Fruit fly (Drosophila melanogaster) whole organism, embryonic: ENCODE data around the gene Ccn.
A peak's percentile ranks its signal among the peaks of the same experiment; 100 is the strongest.

ENCODE experiments used
- Atf6 ChIP-seq: fragments of 200-800 bp; sonication (Bioruptor generic); IDR thresholded peaks from 2 replicates; pipeline ENCODE4 v1.3.6; 2022; ENCODE audit warnings: missing biosample characterization, missing genetic modification characterization
- Blimp-1 ChIP-seq: fragments of 200-800 bp; sonication (Bioruptor generic); optimal IDR thresholded peaks from 3 replicates; lab custom pipeline; 2018; ENCODE audit warnings: missing biosample characterization, missing genetic modification characterization, mild to moderate bottlenecking, moderate library complexity, missing genetic modification reagents
- CG10209 ChIP-seq: fragments of 200-800 bp; sonication (Bioruptor generic); optimal IDR thresholded peaks from 3 replicates; lab custom pipeline; 2017; ENCODE audit warnings: missing biosample characterization, mild to moderate bottlenecking, missing genetic modification characterization, missing genetic modification reagents
- CG10321 ChIP-seq: fragments of 200-800 bp; sonication (Bioruptor generic); IDR thresholded peaks from 2 replicates; pipeline ENCODE4 v1.3.6; 2022; ENCODE audit warnings: missing biosample characterization, missing genetic modification characterization
- CG10959 ChIP-seq: fragments of 200-800 bp; sonication (Bioruptor generic); IDR thresholded peaks from 2 replicates; pipeline ENCODE4 v1.3.6; 2022; ENCODE audit warnings: missing biosample characterization, missing genetic modification characterization
- CG12104 ChIP-seq: fragments of 200-800 bp; sonication (Bioruptor generic); optimal IDR thresholded peaks from 3 replicates; lab custom pipeline; 2016; ENCODE audit warnings: missing biosample characterization, missing genetic modification characterization
- CG12299 ChIP-seq: fragments of 200-800 bp; sonication (Bioruptor generic); optimal IDR thresholded peaks from 2 replicates; lab custom pipeline; 2018; ENCODE audit warnings: missing biosample characterization, mild to moderate bottlenecking, missing genetic modification characterization
- CG14441 ChIP-seq: fragments of 200-800 bp; sonication (Bioruptor generic); IDR thresholded peaks from 2 replicates; pipeline ENCODE4 v1.3.6; 2022; ENCODE audit warnings: missing biosample characterization, missing genetic modification characterization
- CG14965 ChIP-seq: fragments of 200-800 bp; sonication (Bioruptor generic); optimal IDR thresholded peaks from 2 replicates; lab custom pipeline; 2016; ENCODE audit warnings: missing biosample characterization, missing genetic modification characterization, borderline replicate concordance
- CG15011 ChIP-seq: fragments of 200-800 bp; sonication (Bioruptor generic); optimal IDR thresholded peaks from 3 replicates; lab custom pipeline; 2018; ENCODE audit warnings: missing biosample characterization, mild to moderate bottlenecking, missing genetic modification characterization
- CG18476 ChIP-seq: fragments of 200-800 bp; sonication (Bioruptor generic); optimal IDR thresholded peaks from 2 replicates; lab custom pipeline; 2016; ENCODE audit warnings: missing biosample characterization, mild to moderate bottlenecking, missing genetic modification characterization
- CG2129 ChIP-seq: fragments of 200-800 bp; sonication (Bioruptor generic); IDR thresholded peaks from 2 replicates; pipeline ENCODE4 v1.3.6; 2022; ENCODE audit warnings: missing biosample characterization, missing genetic modification characterization; ENCODE audit not compliant: partially characterized antibody
- CG7786 ChIP-seq: fragments of 200-800 bp; sonication (Bioruptor generic); optimal IDR thresholded peaks from 2 replicates; lab custom pipeline; 2016; ENCODE audit warnings: missing biosample characterization, missing genetic modification characterization
- CG8944 ChIP-seq: fragments of 200-800 bp; sonication (Bioruptor generic); optimal IDR thresholded peaks from 3 replicates; lab custom pipeline; 2016; ENCODE audit warnings: missing biosample characterization, missing genetic modification characterization
- Deaf1 ChIP-seq: fragments of 200-800 bp; optimal IDR thresholded peaks from 3 replicates; lab custom pipeline; 2019; ENCODE audit warnings: missing biosample characterization, mild to moderate bottlenecking, missing genetic modification characterization, moderate library complexity
- Dip3 ChIP-seq: fragments of 200-800 bp; sonication (Bioruptor generic); optimal IDR thresholded peaks from 3 replicates; lab custom pipeline; 2016; ENCODE audit warnings: missing biosample characterization, missing genetic modification characterization
- Eip74EF ChIP-seq, 2 experiments: fragments of 200-800 bp in 1 of 2; fragments of >200 bp in 1 of 2; sonication (Bioruptor generic) in 1 of 2; optimal IDR thresholded peaks; 2 replicates each; lab custom pipeline; 2017 to 2019; ENCODE audit warnings: missing biosample characterization in 2 of 2, missing genetic modification characterization in 2 of 2, mild to moderate bottlenecking in 1 of 2, moderate library complexity in 1 of 2
- Fer2 ChIP-seq: fragments of 200-800 bp; sonication (Bioruptor generic); optimal IDR thresholded peaks from 2 replicates; lab custom pipeline; 2018; ENCODE audit warnings: missing biosample characterization, mild to moderate bottlenecking, missing genetic modification characterization, moderate library complexity
- HHEX ChIP-seq: fragments of 200-800 bp; sonication (Bioruptor generic); optimal IDR thresholded peaks from 3 replicates; lab custom pipeline; 2017; ENCODE audit warnings: missing biosample characterization, mild to moderate bottlenecking, missing genetic modification characterization, missing genetic modification reagents
- Hand ChIP-seq: fragments of 200-800 bp; sonication (Bioruptor generic); optimal IDR thresholded peaks from 2 replicates; lab custom pipeline; 2017; ENCODE audit warnings: mild to moderate bottlenecking, missing biosample characterization, missing genetic modification reagents, missing genetic modification characterization
- HmgZ ChIP-seq: fragments of 200-800 bp; sonication (Bioruptor generic); optimal IDR thresholded peaks from 2 replicates; lab custom pipeline; 2018; ENCODE audit warnings: missing biosample characterization, mild to moderate bottlenecking, missing genetic modification characterization
- Hmx ChIP-seq: fragments of 200-800 bp; sonication (Bioruptor generic); optimal IDR thresholded peaks from 2 replicates; lab custom pipeline; 2016; ENCODE audit warnings: missing biosample characterization, missing genetic modification characterization
- Kr ChIP-seq: fragments of 200-800 bp; sonication (Bioruptor generic); optimal IDR thresholded peaks from 2 replicates; lab custom pipeline; 2017; ENCODE audit warnings: missing biosample characterization, mild to moderate bottlenecking, missing genetic modification characterization
- Lpt ChIP-seq: fragments of >200 bp; optimal IDR thresholded peaks from 2 replicates; lab custom pipeline; 2018; ENCODE audit warnings: missing biosample characterization, missing genetic modification characterization
- Mrtf ChIP-seq: fragments of 200-800 bp; sonication (Bioruptor generic); IDR thresholded peaks from 3 replicates; pipeline ENCODE4 v1.3.6; 2022; ENCODE audit warnings: missing biosample characterization, missing genetic modification characterization
- Rx ChIP-seq: fragments of 200-800 bp; sonication (Bioruptor generic); IDR thresholded peaks from 2 replicates; pipeline ENCODE4 v1.3.6; 2022; ENCODE audit warnings: missing biosample characterization, missing genetic modification characterization
- Scr ChIP-seq: fragments of 200-800 bp; sonication (Bioruptor generic); IDR thresholded peaks from 2 replicates; pipeline ENCODE4 v1.3.6; 2022; ENCODE audit warnings: missing biosample characterization, missing genetic modification characterization; ENCODE audit not compliant: partially characterized antibody
- abd-A ChIP-seq: fragments of 200-800 bp; sonication (Bioruptor generic); optimal IDR thresholded peaks from 3 replicates; lab custom pipeline; 2019; ENCODE audit warnings: missing biosample characterization, mild to moderate bottlenecking, missing genetic modification characterization, moderate library complexity
- amos ChIP-seq: fragments of 200-800 bp; sonication (Bioruptor generic); IDR thresholded peaks from 2 replicates; pipeline ENCODE4 v1.3.6; 2022; ENCODE audit warnings: missing biosample characterization, missing genetic modification characterization; ENCODE audit not compliant: partially characterized antibody
- chinmo ChIP-seq: fragments of 200-800 bp; sonication (Bioruptor generic); IDR thresholded peaks from 4 replicates; pipeline ENCODE4 v1.3.6; 2022; ENCODE audit warnings: missing biosample characterization, missing genetic modification characterization; ENCODE audit not compliant: partially characterized antibody
- dmrt99B ChIP-seq: fragments of 200-800 bp; sonication (Bioruptor generic); optimal IDR thresholded peaks from 2 replicates; lab custom pipeline; 2018; ENCODE audit warnings: missing biosample characterization, mild to moderate bottlenecking, missing genetic modification characterization, moderate library complexity
- eve ChIP-seq, 2 experiments: fragments of >200 bp; optimal IDR thresholded peaks; 2 replicates each; lab custom pipeline; 2017; ENCODE audit warnings: missing biosample characterization in 2 of 2, missing genetic modification characterization in 2 of 2
- ftz-f1 ChIP-seq: fragments of 200-800 bp; sonication (Bioruptor generic); optimal IDR thresholded peaks from 2 replicates; lab custom pipeline; 2016; ENCODE audit warnings: missing biosample characterization, missing genetic modification characterization
- grau ChIP-seq: fragments of 200-800 bp; optimal IDR thresholded peaks from 3 replicates; lab custom pipeline; 2019; ENCODE audit warnings: missing biosample characterization, mild to moderate bottlenecking, missing genetic modification characterization, moderate library complexity
- kay ChIP-seq: fragments of 200-800 bp; sonication (Bioruptor generic); optimal IDR thresholded peaks from 2 replicates; lab custom pipeline; 2016; ENCODE audit warnings: missing biosample characterization, missing genetic modification characterization
- lab ChIP-seq: fragments of 200-800 bp; sonication (Bioruptor generic); optimal IDR thresholded peaks from 3 replicates; lab custom pipeline; 2017; ENCODE audit warnings: missing biosample characterization, missing genetic modification characterization, mild to moderate bottlenecking, moderate library complexity, missing genetic modification reagents
- lbe ChIP-seq: fragments of 200-800 bp; sonication (Bioruptor generic); optimal IDR thresholded peaks from 2 replicates; lab custom pipeline; 2016; ENCODE audit warnings: missing biosample characterization, mild to moderate bottlenecking, missing genetic modification characterization
- lilli ChIP-seq: fragments of 200-800 bp; sonication (Bioruptor generic); optimal IDR thresholded peaks from 3 replicates; lab custom pipeline; 2016; ENCODE audit warnings: missing biosample characterization, missing genetic modification characterization
- lola ChIP-seq, 3 experiments: fragments of >200 bp in 2 of 3; fragments of 200-800 bp in 1 of 3; sonication (Bioruptor generic) in 1 of 3; optimal IDR thresholded peaks; 2 replicates each; lab custom pipeline; 2017 to 2019; ENCODE audit warnings: missing biosample characterization in 3 of 3, missing genetic modification characterization in 3 of 3, mild to moderate bottlenecking in 1 of 3, moderate library complexity in 1 of 3
- nerfin-1 ChIP-seq: fragments of 200-800 bp; sonication (Bioruptor generic); optimal IDR thresholded peaks from 3 replicates; lab custom pipeline; 2019; ENCODE audit warnings: missing biosample characterization, mild to moderate bottlenecking, missing genetic modification characterization, moderate library complexity
- org-1 ChIP-seq: fragments of 200-800 bp; sonication (Bioruptor generic); optimal IDR thresholded peaks from 2 replicates; lab custom pipeline; 2017; ENCODE audit warnings: missing biosample characterization, missing genetic modification characterization
- p53 ChIP-seq: fragments of 200-800 bp; sonication (Bioruptor generic); optimal IDR thresholded peaks from 2 replicates; lab custom pipeline; 2016; ENCODE audit warnings: missing biosample characterization, missing genetic modification characterization
- pan ChIP-seq, 4 experiments: fragments of >200 bp in 3 of 4; fragments of 200-800 bp in 1 of 4; sonication (Bioruptor generic) in 1 of 4; optimal IDR thresholded peaks in 3 of 4; IDR thresholded peaks in 1 of 4; 2 replicates each; pipeline versions ENCODE4 v1.3.6 to Lab custom; 2017 to 2022; ENCODE audit warnings: missing biosample characterization in 2 of 4, missing genetic modification characterization in 2 of 4, mixed read lengths in 1 of 4
- slou ChIP-seq: fragments of 200-800 bp; sonication (Bioruptor generic); optimal IDR thresholded peaks from 3 replicates; lab custom pipeline; 2016; ENCODE audit warnings: missing biosample characterization, missing genetic modification characterization
- sob ChIP-seq: fragments of 200-800 bp; sonication (Bioruptor generic); IDR thresholded peaks from 2 replicates; pipeline ENCODE4 v1.3.6; 2022; ENCODE audit warnings: missing biosample characterization, missing genetic modification characterization
- unc-4 ChIP-seq: fragments of 200-800 bp; sonication (Bioruptor generic); IDR thresholded peaks from 2 replicates; pipeline ENCODE4 v1.3.6; 2022; ENCODE audit warnings: missing biosample characterization, missing genetic modification characterization; ENCODE audit not compliant: partially characterized antibody
- wdn ChIP-seq: fragments of 200-800 bp; sonication (Bioruptor generic); IDR thresholded peaks from 2 replicates; pipeline ENCODE4 v1.3.6; 2022; ENCODE audit warnings: missing biosample characterization, missing genetic modification characterization

Gene Ccn

DNA sequence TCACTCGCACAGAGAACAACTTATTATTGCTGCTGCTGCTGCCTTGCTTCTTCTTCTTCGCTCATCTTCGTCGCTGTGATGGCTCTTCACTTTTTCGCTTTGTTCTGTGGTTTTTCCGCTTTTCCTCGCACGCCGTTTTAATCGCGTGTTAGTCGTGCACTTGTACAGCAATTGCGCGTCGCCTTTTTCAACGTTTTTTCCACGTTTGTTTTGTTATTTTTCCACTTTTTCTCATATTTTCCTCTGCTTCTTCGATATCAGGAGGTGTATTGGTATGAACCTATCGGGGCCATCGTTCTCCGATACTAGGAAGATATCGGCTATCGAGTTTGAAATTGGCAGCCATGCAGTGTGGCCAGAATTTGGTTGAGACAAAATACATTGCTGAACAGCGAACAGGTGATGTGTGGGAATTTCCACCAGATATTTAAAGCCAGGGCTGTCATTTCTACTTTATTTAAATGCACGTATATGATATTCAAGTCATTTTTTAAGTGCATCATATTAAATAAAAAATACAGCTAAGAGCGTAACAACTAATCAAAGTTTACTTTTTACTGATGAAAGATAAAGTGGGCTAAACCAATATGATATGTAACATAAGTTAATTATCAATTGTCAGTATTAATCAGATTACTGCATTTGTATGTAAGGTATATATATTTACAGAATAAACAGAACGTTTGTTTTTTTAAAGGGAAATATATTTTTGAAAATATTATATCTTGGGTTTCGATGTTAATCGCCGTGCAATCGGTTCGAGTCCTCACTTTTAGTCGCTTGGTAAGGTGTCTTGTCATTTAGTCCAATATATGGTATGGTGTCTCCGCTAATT is 20.7 kb upstream of the Ccn start, which contains the start of gene Crtc (continued):
- TF ChIP-seq CG2129 (GFP tag; lab: Robert Waterston, UW) (peak; percentile 41), Mrtf (GFP tag; lab: Robert Waterston, UW) (no peak), HmgZ (tag; lab: Kevin White, UChicago) (peak; percentile 5), Eip74EF (GFP tag; optimal IDR thresholded peaks at IDR 0.05; lab: Kevin White, UChicago) (no peak), CG18476 (GFP tag; lab: Kevin White, UChicago) (no peak), lab (GFP tag; lab: Kevin White, UChicago) (peak; percentile 49), CG8944 (GFP tag; lab: Kevin White, UChicago) (no peak), pan (optimal IDR thresholded peaks at IDR 0.05; lab: Kevin White, UChicago) (no peak), pan (GFP tag; optimal IDR thresholded peaks at IDR 0.05 in 1 of 2, IDR thresholded peaks at IDR 0.05 in 1 of 2) (peak in 1 of 2 experiments; percentile 40), CG12299 (tag; lab: Kevin White, UChicago) (no peak), lilli (GFP tag; lab: Kevin White, UChicago) (peak; percentile 32), Hand (GFP tag; lab: Kevin White, UChicago) (no peak), CG14965 (GFP tag; lab: Kevin White, UChicago) (no peak), amos (peak; percentile 81; the same call in 1 of the 2 replicates), Scr (GFP tag; lab: Robert Waterston, UW) (peak; percentile 64), lbe (GFP tag; lab: Kevin White, UChicago) (no peak), org-1 (GFP tag; lab: Kevin White, UChicago) (no peak), p53 (GFP tag; lab: Kevin White, UChicago) (no peak), CG10321 (GFP tag; lab: Robert Waterston, UW) (no peak), Blimp-1 (GFP tag; lab: Kevin White, UChicago) (no peak), grau (peak; percentile 9), CG10209 (GFP tag; lab: Kevin White, UChicago) (no peak), HHEX (GFP tag; lab: Kevin White, UChicago) (no peak), nerfin-1 (tag; lab: Kevin White, UChicago) (peak; percentile 84), Fer2 (tag; lab: Kevin White, UChicago) (no peak), sob (no peak), slou (GFP tag; lab: Kevin White, UChicago) (no peak), dmrt99B (tag; lab: Kevin White, UChicago) (no peak), ftz-f1 (GFP tag; lab: Kevin White, UChicago) (no peak), wdn (GFP tag; lab: Robert Waterston, UW) (no peak), Rx (GFP tag; lab: Robert Waterston, UW) (no peak; the same call in 1 of the 2 replicates), CG7786 (GFP tag; lab: Kevin White, UChicago) (peak; percentile 2), chinmo (GFP tag; lab: Robert Waterston, UW) (peak; percentile 92; the same call in 3 of the 4 replicates), lola (GFP tag; optimal IDR thresholded peaks at IDR 0.05; lab: Kevin White, UChicago) (no peak), Deaf1 (tag; lab: Kevin White, UChicago) (peak; percentile 43), Atf6 (no peak), CG10959 (GFP tag; lab: Robert Waterston, UW) (no peak), abd-A (tag; lab: Kevin White, UChicago) (no peak), Hmx (GFP tag; lab: Kevin White, UChicago) (no peak), CG12104 (GFP tag; lab: Kevin White, UChicago) (no peak), kay (GFP tag; lab: Kevin White, UChicago) (no peak), Kr (GFP tag; lab: Kevin White, UChicago) (no peak), CG15011 (no peak), CG14441 (GFP tag; lab: Robert Waterston, UW) (peak; percentile 23; the same call in 1 of the 2 replicates), Lpt (GFP tag; lab: Kevin White, UChicago) (no peak), unc-4 (GFP tag; lab: Robert Waterston, UW) (peak; percentile 76), eve (GFP tag; optimal IDR thresholded peaks at IDR 0.05; lab: Kevin White, UChicago) (no peak), Dip3 (GFP tag; lab: Kevin White, UChicago) (no peak)
